Fruit fly (Drosophila melanogaster) whole organism, wandering third instar larva: ENCODE data around the gene mRNA-cap.

Experiments used
- CG32264 ChIP-seq: fragments of 200-800 bp; sonication (Bioruptor generic); optimal IDR thresholded peaks from 2 replicates; lab custom pipeline; 2016; ENCODE audit warnings: missing biosample characterization, missing genetic modification characterization
- CG9705 ChIP-seq: fragments of 200-800 bp; sonication (Bioruptor generic); optimal IDR thresholded peaks from 2 replicates; lab custom pipeline; 2018; ENCODE audit warnings: missing biosample characterization, mild to moderate bottlenecking, missing genetic modification characterization
- CrebA ChIP-seq: fragments of 200-800 bp; sonication (Bioruptor generic); optimal IDR thresholded peaks from 2 replicates; lab custom pipeline; 2016; ENCODE audit warnings: missing biosample characterization, mild to moderate bottlenecking, missing genetic modification characterization, borderline replicate concordance
- Dfd ChIP-seq: fragments of >200 bp; optimal IDR thresholded peaks from 2 replicates; lab custom pipeline; 2017; ENCODE audit warnings: missing biosample characterization, missing genetic modification characterization
- Dif ChIP-seq: fragments of 200-275, 200-300 bp; sonication (Bioruptor generic); optimal IDR thresholded peaks from 2 replicates; lab custom pipeline; 2018; ENCODE audit warnings: missing biosample characterization, missing genetic modification characterization; ENCODE audit not compliant: partially characterized antibody
- GATAd ChIP-seq: sonication (Bioruptor generic); optimal IDR thresholded peaks from 2 replicates; lab custom pipeline; 2016; ENCODE audit warnings: missing biosample characterization, missing genetic modification characterization
- HLH106 ChIP-seq: fragments of 200-800 bp; optimal IDR thresholded peaks from 3 replicates; lab custom pipeline; 2019; ENCODE audit warnings: missing biosample characterization, mild to moderate bottlenecking, missing genetic modification characterization, moderate library complexity
- Hnf4 ChIP-seq: fragments of 200-800 bp; sonication (Bioruptor generic); optimal IDR thresholded peaks from 2 replicates; lab custom pipeline; 2016; ENCODE audit warnings: missing biosample characterization, mild to moderate bottlenecking, missing genetic modification characterization
- Hr78 ChIP-seq: fragments of >200 bp; optimal IDR thresholded peaks from 2 replicates; lab custom pipeline; 2017; ENCODE audit warnings: missing biosample characterization, missing genetic modification characterization
- Hr83 ChIP-seq: fragments of 200-300 bp; sonication (Bioruptor generic); optimal IDR thresholded peaks from 2 replicates; lab custom pipeline; 2016; ENCODE audit warnings: missing biosample characterization, mild to moderate bottlenecking, missing genetic modification characterization, moderate library complexity; ENCODE audit not compliant: poor library complexity, severe bottlenecking
- Mio ChIP-seq: sonication (Bioruptor generic); optimal IDR thresholded peaks from 2 replicates; lab custom pipeline; 2016; ENCODE audit warnings: missing biosample characterization, missing genetic modification characterization
- Myc ChIP-seq: fragments of >200 bp; optimal IDR thresholded peaks from 2 replicates; lab custom pipeline; 2017
- OdsH ChIP-seq: fragments of 200-800 bp; sonication (Bioruptor generic); optimal IDR thresholded peaks from 2 replicates; lab custom pipeline; 2016; ENCODE audit warnings: missing biosample characterization, mild to moderate bottlenecking, missing genetic modification characterization
- Rel ChIP-seq, 2 experiments: fragments of 200-800 bp; sonication (Bioruptor generic) in 1 of 2; optimal IDR thresholded peaks; 2 replicates in 1 of 2; 3 replicates in 1 of 2; lab custom pipeline; 2016 to 2019; ENCODE audit warnings: mild to moderate bottlenecking in 2 of 2, missing biosample characterization in 2 of 2, missing genetic modification characterization in 2 of 2, moderate library complexity in 1 of 2
- Sp1 ChIP-seq: fragments of 200-800 bp; sonication (Bioruptor generic); optimal IDR thresholded peaks from 3 replicates; lab custom pipeline; 2019; ENCODE audit warnings: missing biosample characterization, mild to moderate bottlenecking, missing genetic modification characterization, moderate library complexity
- Vsx2 ChIP-seq: fragments of 200-300, 225-300 bp; sonication (Bioruptor generic); optimal IDR thresholded peaks from 2 replicates; lab custom pipeline; 2018; ENCODE audit warnings: missing biosample characterization, missing genetic modification characterization; ENCODE audit not compliant: partially characterized antibody
- dl ChIP-seq, 2 experiments: fragments of 175-275, 200-275 bp in 1 of 2; fragments of 200-275 bp in 1 of 2; sonication (Bioruptor generic); optimal IDR thresholded peaks; lab custom pipeline; 2018; ENCODE audit warnings: mild to moderate bottlenecking in 2 of 2, missing biosample characterization in 2 of 2, missing genetic modification characterization in 2 of 2, moderate library complexity in 2 of 2; ENCODE audit not compliant: partially characterized antibody in 2 of 2, insufficient read depth in 1 of 2
- dsf ChIP-seq: sonication (Bioruptor generic); optimal IDR thresholded peaks from 2 replicates; lab custom pipeline; 2016; ENCODE audit warnings: missing biosample characterization, missing genetic modification characterization, borderline replicate concordance
- ey ChIP-seq: fragments of 200-800 bp; sonication (Bioruptor generic); optimal IDR thresholded peaks from 2 replicates; lab custom pipeline; 2016; ENCODE audit warnings: missing biosample characterization, missing genetic modification characterization
- foxo ChIP-seq, 2 experiments: fragments of 200-800 bp; sonication (Bioruptor generic); optimal IDR thresholded peaks; 2 replicates in 1 of 2; 3 replicates in 1 of 2; lab custom pipeline; 2016 to 2017; ENCODE audit warnings: missing biosample characterization in 2 of 2, missing genetic modification characterization in 2 of 2
- fru ChIP-seq: fragments of 200-800 bp; sonication (Bioruptor generic); optimal IDR thresholded peaks from 3 replicates; lab custom pipeline; 2016; ENCODE audit warnings: missing biosample characterization, mild to moderate bottlenecking, missing genetic modification characterization
- h ChIP-seq: fragments of 200-800 bp; sonication (Bioruptor generic); optimal IDR thresholded peaks from 3 replicates; lab custom pipeline; 2016; ENCODE audit warnings: missing biosample characterization, mild to moderate bottlenecking, missing genetic modification characterization
- jim ChIP-seq: fragments of 175-275, 200-325 bp; sonication (Bioruptor generic); optimal IDR thresholded peaks from 2 replicates; lab custom pipeline; 2016; ENCODE audit warnings: missing biosample characterization, mild to moderate bottlenecking, missing genetic modification characterization
- lola ChIP-seq: fragments of >200 bp; optimal IDR thresholded peaks from 2 replicates; lab custom pipeline; 2017; ENCODE audit warnings: missing biosample characterization, missing genetic modification characterization
- pan ChIP-seq: fragments of >200 bp; optimal IDR thresholded peaks from 2 replicates; lab custom pipeline; 2017
- psq ChIP-seq: fragments of 200-800 bp; sonication (Bioruptor generic); optimal IDR thresholded peaks from 3 replicates; lab custom pipeline; 2017; ENCODE audit warnings: missing biosample characterization, mild to moderate bottlenecking, missing genetic modification characterization, moderate library complexity
- rgr ChIP-seq: fragments of 200-800 bp; sonication (Bioruptor generic); optimal IDR thresholded peaks from 3 replicates; lab custom pipeline; 2016; ENCODE audit warnings: missing biosample characterization, mild to moderate bottlenecking, missing genetic modification characterization
- sage ChIP-seq: fragments of 200-800 bp; sonication (Bioruptor generic); optimal IDR thresholded peaks from 2 replicates; lab custom pipeline; 2016; ENCODE audit warnings: missing biosample characterization, mild to moderate bottlenecking, missing genetic modification characterization
- tai ChIP-seq: sonication (Bioruptor generic); optimal IDR thresholded peaks from 2 replicates; lab custom pipeline; 2016; ENCODE audit warnings: missing biosample characterization, missing genetic modification characterization
- woc ChIP-seq: sonication (Bioruptor generic); optimal IDR thresholded peaks from 2 replicates; lab custom pipeline; 2016; ENCODE audit warnings: missing biosample characterization, mild to moderate bottlenecking, missing genetic modification characterization

mRNA-cap gene

dm6 chrX:14237873-14238394 lies 4.7 kb downstream of the mRNA-cap start, which contains the start of the genes Fbxl4 and Dus2 (continued):
- TF ChIP-seq CrebA (GFP tag; lab: Kevin White, UChicago), result no peak
- TF ChIP-seq psq (GFP tag; lab: Kevin White, UChicago), result peak; percentile 82
- TF ChIP-seq sage (GFP tag; lab: Kevin White, UChicago), result no peak
- peak in 1 of 2 experiments; percentile 94 for TF ChIP-seq foxo (GFP tag; optimal IDR thresholded peaks at IDR 0.05; lab: Kevin White, UChicago)
- peak; percentile 92 for TF ChIP-seq fru (GFP tag; lab: Kevin White, UChicago)
- peak; percentile 62 for TF ChIP-seq CG32264 (GFP tag; lab: Kevin White, UChicago)

dm6 chrX:14234468-14234867 lies 8.2 kb downstream of the mRNA-cap start:
- no peak for TF ChIP-seq Myc (lab: Kevin White, UChicago)
- TF ChIP-seq ey (GFP tag; lab: Kevin White, UChicago), result no peak
- no peak for TF ChIP-seq Dfd (GFP tag; lab: Kevin White, UChicago)
- no peak for TF ChIP-seq Dif (GFP tag; lab: Kevin White, UChicago)
- no peak for TF ChIP-seq lola
- no peak for TF ChIP-seq pan (lab: Kevin White, UChicago)
- TF ChIP-seq fru (GFP tag; lab: Kevin White, UChicago), result no peak
- no peak for TF ChIP-seq Vsx2 (GFP tag; lab: Kevin White, UChicago)
- no peak for TF ChIP-seq sage (GFP tag; lab: Kevin White, UChicago)
- TF ChIP-seq Hr83 (GFP tag; lab: Kevin White, UChicago), result no peak
- no peak for TF ChIP-seq woc
- TF ChIP-seq dsf (GFP tag; lab: Kevin White, UChicago), result no peak
- no peak for TF ChIP-seq OdsH (GFP tag; lab: Kevin White, UChicago)
- TF ChIP-seq, all 38 proteins: peak for 0

dm6 chrX:14233843-14234337 lies 8.7 kb downstream of the mRNA-cap start, which contains the start of gene CG42271:
Gene CG42271, minus strand, starts transcription at chrX:14234066.
- TF ChIP-seq Dfd (GFP tag; lab: Kevin White, UChicago) (no peak), jim (GFP tag; lab: Kevin White, UChicago) (no peak), CG9705 (GFP tag; lab: Kevin White, UChicago) (peak; percentile 21), Rel (GFP tag; optimal IDR thresholded peaks at IDR 0.05; lab: Kevin White, UChicago) (no peak), Rel (tag; optimal IDR thresholded peaks at IDR 0.05; lab: Kevin White, UChicago) (peak; percentile 86), Vsx2 (GFP tag; lab: Kevin White, UChicago) (no peak), fru (GFP tag; lab: Kevin White, UChicago) (no peak), rgr (GFP tag; lab: Kevin White, UChicago) (peak; percentile 12), tai (GFP tag; lab: Kevin White, UChicago) (no peak), Mio (GFP tag; lab: Kevin White, UChicago) (no peak), Hnf4 (GFP tag; lab: Kevin White, UChicago) (no peak), psq (GFP tag; lab: Kevin White, UChicago) (peak; percentile 22), Hr78 (no peak), CrebA (GFP tag; lab: Kevin White, UChicago) (no peak), Myc (lab: Kevin White, UChicago) (no peak), GATAd (GFP tag; lab: Kevin White, UChicago) (peak; percentile 6), sage (GFP tag; lab: Kevin White, UChicago) (no peak), HLH106 (peak; percentile 58), foxo (GFP tag; optimal IDR thresholded peaks at IDR 0.05; lab: Kevin White, UChicago) (peak in 1 of 2 experiments; percentile 44), Sp1 (GFP tag; lab: Kevin White, UChicago) (peak; percentile 33), h (GFP tag; lab: Kevin White, UChicago) (no peak), pan (lab: Kevin White, UChicago) (no peak)

dm6 chrX:14227043-14227442 lies 15.6 kb downstream of the mRNA-cap start:
- no peak for TF ChIP-seq dl (GFP tag; optimal IDR thresholded peaks at IDR 0.05; lab: Kevin White, UChicago; ENCODE audit: insufficient read depth in 1 of 2, partially characterized antibody in 2 of 2)
- no peak for TF ChIP-seq rgr (GFP tag; lab: Kevin White, UChicago)
- TF ChIP-seq HLH106, result no peak
- TF ChIP-seq psq (GFP tag; lab: Kevin White, UChicago), result no peak
- no peak for TF ChIP-seq Vsx2 (GFP tag; lab: Kevin White, UChicago)
- no peak for TF ChIP-seq foxo (GFP tag; optimal IDR thresholded peaks at IDR 0.05; lab: Kevin White, UChicago)
